Worm (Caenorhabditis elegans): Measurements from ENCODE around the gene nhr-103.

Gene nhr-103

ce11 chrV:2207527-2207926 is 17.7 kb upstream of the nhr-103 start:
- no peak for TF ChIP-seq ets-7 (tag; optimal IDR thresholded peaks at IDR 0.05)
- no peak for TF ChIP-seq B0310.2 (tag; optimal IDR thresholded peaks at IDR 0.05)
- no peak for TF ChIP-seq F13C5.2 (tag; optimal IDR thresholded peaks at IDR 0.05)
- TF ChIP-seq tbx-37 (GFP tag; conservative IDR thresholded peaks at IDR 0.05): no peak
- TF ChIP-seq sea-1 (GFP tag; conservative IDR thresholded peaks at IDR 0.05): no peak
- TF ChIP-seq ama-1 (optimal IDR thresholded peaks at IDR 0.05): no peak
- no peak for TF ChIP-seq tbx-11 (GFP tag; IDR thresholded peaks at IDR 0.05)
- TF ChIP-seq tra-4 (tag; optimal IDR thresholded peaks at IDR 0.05): no peak
- TF ChIP-seq hnd-1 (tag; optimal IDR thresholded peaks at IDR 0.05): no peak
- TF ChIP-seq hmg-4 (GFP tag; optimal IDR thresholded peaks at IDR 0.05): no peak
- TF ChIP-seq pes-1 (GFP tag; IDR thresholded peaks at IDR 0.05): no peak
- TF ChIP-seq scrt-1 (GFP tag; IDR thresholded peaks at IDR 0.05): no peak
- no peak for TF ChIP-seq ceh-13 (GFP tag; optimal IDR thresholded peaks at IDR 0.05)
- no peak for TF ChIP-seq flt-1 (GFP tag; IDR thresholded peaks at IDR 0.05)
- no peak for TF ChIP-seq hmbx-1 (tag; optimal IDR thresholded peaks at IDR 0.05)
- no peak for TF ChIP-seq ceh-36 (tag; optimal IDR thresholded peaks at IDR 0.05)
- TF ChIP-seq aly-1 (tag; optimal IDR thresholded peaks at IDR 0.05): no peak

ce11 chrV:2211936-2212335 is 13.3 kb upstream of the nhr-103 start, which contains the start of gene nhr-133:
nhr-133 (minus strand) TSS chrV:2212118.
- no peak for TF ChIP-seq hnd-1 (tag; optimal IDR thresholded peaks at IDR 0.05)
- TF ChIP-seq tbx-37 (GFP tag; conservative IDR thresholded peaks at IDR 0.05): no peak
- no peak for TF ChIP-seq ceh-13 (GFP tag; optimal IDR thresholded peaks at IDR 0.05)
- TF ChIP-seq sea-1 (GFP tag; conservative IDR thresholded peaks at IDR 0.05): no peak
- no peak for TF ChIP-seq hmbx-1 (tag; optimal IDR thresholded peaks at IDR 0.05)
- TF ChIP-seq flt-1 (GFP tag; IDR thresholded peaks at IDR 0.05): no peak
- TF ChIP-seq tra-4 (tag; optimal IDR thresholded peaks at IDR 0.05): no peak
- no peak for TF ChIP-seq hmg-4 (GFP tag; optimal IDR thresholded peaks at IDR 0.05)
- no peak for TF ChIP-seq ets-7 (tag; optimal IDR thresholded peaks at IDR 0.05)
- TF ChIP-seq tbx-11 (GFP tag; IDR thresholded peaks at IDR 0.05): no peak
- no peak for TF ChIP-seq pes-1 (GFP tag; IDR thresholded peaks at IDR 0.05)
- TF ChIP-seq F13C5.2 (tag; optimal IDR thresholded peaks at IDR 0.05): no peak
- no peak for TF ChIP-seq aly-1 (tag; optimal IDR thresholded peaks at IDR 0.05)
- no peak for TF ChIP-seq B0310.2 (tag; optimal IDR thresholded peaks at IDR 0.05)
- TF ChIP-seq ama-1 (optimal IDR thresholded peaks at IDR 0.05): no peak

- no peak for TF ChIP-seq B0310.2 (tag; optimal IDR thresholded peaks at IDR 0.05)
- TF ChIP-seq hmg-4 (GFP tag; optimal IDR thresholded peaks at IDR 0.05): no peak
Observed at ce11 chrV:2214428-2215038, 10.7 kb upstream of the nhr-103 start, which contains the start of gene nhr-184. nhr-184 (minus strand) TSS chrV:2214478.

ce11 chrV:2215352-2215751 is 9.9 kb upstream of the nhr-103 start, which contains the start of gene nstp-8:
nstp-8 (plus strand) TSS chrV:2215652.
- TF ChIP-seq scrt-1 (GFP tag; IDR thresholded peaks at IDR 0.05) (no peak), tbx-11 (GFP tag; IDR thresholded peaks at IDR 0.05) (no peak), B0310.2 (tag; optimal IDR thresholded peaks at IDR 0.05) (no peak), ceh-36 (tag; optimal IDR thresholded peaks at IDR 0.05) (no peak), flt-1 (GFP tag; IDR thresholded peaks at IDR 0.05) (no peak), sea-1 (GFP tag; conservative IDR thresholded peaks at IDR 0.05) (no peak), ets-7 (tag; optimal IDR thresholded peaks at IDR 0.05) (no peak), aly-1 (tag; optimal IDR thresholded peaks at IDR 0.05) (no peak), ceh-13 (GFP tag; optimal IDR thresholded peaks at IDR 0.05) (no peak)

- TF ChIP-seq aly-1 (tag; optimal IDR thresholded peaks at IDR 0.05) (no peak), scrt-1 (GFP tag; IDR thresholded peaks at IDR 0.05) (no peak), ceh-36 (tag; optimal IDR thresholded peaks at IDR 0.05) (no peak), tbx-11 (GFP tag; IDR thresholded peaks at IDR 0.05) (no peak), pes-1 (GFP tag; IDR thresholded peaks at IDR 0.05) (no peak), hmg-4 (GFP tag; optimal IDR thresholded peaks at IDR 0.05) (no peak), flt-1 (GFP tag; IDR thresholded peaks at IDR 0.05) (no peak), ama-1 (optimal IDR thresholded peaks at IDR 0.05) (no peak), F13C5.2 (tag; optimal IDR thresholded peaks at IDR 0.05) (no peak), tra-4 (tag; optimal IDR thresholded peaks at IDR 0.05) (no peak), tbx-37 (GFP tag; conservative IDR thresholded peaks at IDR 0.05) (no peak), sea-1 (GFP tag; conservative IDR thresholded peaks at IDR 0.05) (no peak), hmbx-1 (tag; optimal IDR thresholded peaks at IDR 0.05) (no peak), hnd-1 (tag; optimal IDR thresholded peaks at IDR 0.05) (no peak), ceh-13 (GFP tag; optimal IDR thresholded peaks at IDR 0.05) (no peak), ets-7 (tag; optimal IDR thresholded peaks at IDR 0.05) (no peak), B0310.2 (tag; optimal IDR thresholded peaks at IDR 0.05) (no peak)
Observed at ce11 chrV:2216927-2217326, 8.3 kb upstream of the nhr-103 start.

ce11 chrV:2218803-2219202 is 6.4 kb upstream of the nhr-103 start, which contains the start of gene nhr-56:
nhr-56 (plus strand) TSS chrV:2219004.
- TF ChIP-seq ceh-36 (tag; optimal IDR thresholded peaks at IDR 0.05) (no peak), hmbx-1 (tag; optimal IDR thresholded peaks at IDR 0.05) (no peak), scrt-1 (GFP tag; IDR thresholded peaks at IDR 0.05) (no peak), hmg-4 (GFP tag; optimal IDR thresholded peaks at IDR 0.05) (no peak), flt-1 (GFP tag; IDR thresholded peaks at IDR 0.05) (no peak), ets-7 (tag; optimal IDR thresholded peaks at IDR 0.05) (no peak), F13C5.2 (tag; optimal IDR thresholded peaks at IDR 0.05) (no peak), ceh-13 (GFP tag; optimal IDR thresholded peaks at IDR 0.05) (no peak), B0310.2 (tag; optimal IDR thresholded peaks at IDR 0.05) (no peak), tbx-37 (GFP tag; conservative IDR thresholded peaks at IDR 0.05) (no peak), ama-1 (optimal IDR thresholded peaks at IDR 0.05) (no peak), tra-4 (tag; optimal IDR thresholded peaks at IDR 0.05) (no peak), tbx-11 (GFP tag; IDR thresholded peaks at IDR 0.05) (no peak), sea-1 (GFP tag; conservative IDR thresholded peaks at IDR 0.05) (no peak), pes-1 (GFP tag; IDR thresholded peaks at IDR 0.05) (no peak)

- TF ChIP-seq tra-4 (tag; optimal IDR thresholded peaks at IDR 0.05) (no peak), ets-7 (tag; optimal IDR thresholded peaks at IDR 0.05) (no peak)
Observed at ce11 chrV:2221764-2222163, 3.5 kb upstream of the nhr-103 start, which contains the start of gene nhr-128. nhr-128 (plus strand) TSS chrV:2222064.
